Worm (Caenorhabditis elegans): ENCODE results near the gene ZK180.8.

- TF ChIP-seq ama-1 (optimal IDR thresholded peaks at IDR 0.05), result no peak
- no peak for TF ChIP-seq flt-1 (GFP tag; IDR thresholded peaks at IDR 0.05)
- TF ChIP-seq scrt-1 (GFP tag; IDR thresholded peaks at IDR 0.05), result no peak
- no peak for TF ChIP-seq F13C5.2 (tag; optimal IDR thresholded peaks at IDR 0.05)
- TF ChIP-seq hmbx-1 (tag; optimal IDR thresholded peaks at IDR 0.05), result no peak
- no peak for TF ChIP-seq tbx-37 (GFP tag; conservative IDR thresholded peaks at IDR 0.05)
- TF ChIP-seq pes-1 (GFP tag; IDR thresholded peaks at IDR 0.05), result no peak
- no peak for TF ChIP-seq ceh-13 (GFP tag; optimal IDR thresholded peaks at IDR 0.05)
- TF ChIP-seq aly-1 (tag; optimal IDR thresholded peaks at IDR 0.05), result no peak
- TF ChIP-seq tra-4 (tag; optimal IDR thresholded peaks at IDR 0.05), result no peak
Observed at ce11 chrIV:4517066-4517465, 5.5 kb upstream of the ZK180.8 start, which contains the start of gene ZK180.5.

Data from whole organism, early embryonic.